Worm (Caenorhabditis elegans) whole organism, young adult: ENCODE measurements around the gene skr-9.

Source experiments
- B0336.3 ChIP-seq: fragments of 200-800 bp; sonication (Bioruptor generic); IDR thresholded peaks from 2 replicates; pipeline ENCODE4 v1.3.6; 2022; ENCODE audit warnings: missing genetic modification characterization, missing compliant biosample characterization
- C06A6.2 ChIP-seq: fragments of 200-800 bp; sonication (Bioruptor generic); conservative IDR thresholded peaks from 2 replicates; pipeline ENCODE4 v1.3.6; 2022; ENCODE audit warnings: missing genetic modification characterization, missing compliant biosample characterization
- F39B2.1 ChIP-seq: fragments of 200-800 bp; sonication (Bioruptor generic); IDR thresholded peaks from 2 replicates; pipeline ENCODE4 v1.3.6; 2022; ENCODE audit warnings: missing genetic modification reagents, missing genetic modification characterization, missing compliant biosample characterization
- F49E8.2 ChIP-seq: sonication (generic microtip); optimal IDR thresholded peaks from 3 replicates; lab custom pipeline; 2017; ENCODE audit warnings: missing genetic modification characterization, mild to moderate bottlenecking, missing compliant biosample characterization, antibody characterized with exemption, moderate library complexity; ENCODE audit not compliant: insufficient read depth
- F52B5.7 ChIP-seq: sonication (generic microtip); optimal IDR thresholded peaks from 2 replicates; lab custom pipeline; 2016; ENCODE audit warnings: mild to moderate bottlenecking, missing genetic modification characterization, missing compliant biosample characterization
- K12H6.12 ChIP-seq: fragments of 200-800 bp; sonication (Bioruptor generic); optimal IDR thresholded peaks from 2 replicates; lab custom pipeline; 2018; ENCODE audit warnings: mild to moderate bottlenecking, missing genetic modification characterization, missing compliant biosample characterization
- T26A5.8 ChIP-seq: sonication (generic microtip); optimal IDR thresholded peaks from 2 replicates; lab custom pipeline; 2016; ENCODE audit warnings: missing genetic modification characterization, missing compliant biosample characterization
- Y53G8AR.9 ChIP-seq: fragments of 200-800 bp; sonication (Bioruptor generic); conservative IDR thresholded peaks from 2 replicates; pipeline ENCODE4 v1.3.6; 2022; ENCODE audit warnings: missing genetic modification reagents, missing genetic modification characterization, missing compliant biosample characterization
- attf-3 ChIP-seq: fragments of 200-800 bp; sonication (Bioruptor generic); conservative IDR thresholded peaks from 2 replicates; pipeline ENCODE4 v1.3.6; 2022; ENCODE audit warnings: missing genetic modification reagents, missing genetic modification characterization, missing compliant biosample characterization
- bed-1 ChIP-seq: fragments of 200-800 bp; sonication (Bioruptor generic); IDR thresholded peaks from 2 replicates; pipeline ENCODE4 v1.3.6; 2022; ENCODE audit warnings: missing genetic modification reagents, missing genetic modification characterization, missing compliant biosample characterization
- cebp-2 ChIP-seq: fragments of 200-800 bp; sonication (Bioruptor generic); IDR thresholded peaks from 2 replicates; pipeline ENCODE4 v1.3.6; 2022; ENCODE audit warnings: missing genetic modification characterization, missing compliant biosample characterization
- ceh-27 ChIP-seq: fragments of 200-800 bp; sonication (Bioruptor generic); optimal IDR thresholded peaks from 2 replicates; lab custom pipeline; 2018; ENCODE audit warnings: mild to moderate bottlenecking, missing genetic modification characterization, moderate library complexity, missing compliant biosample characterization
- chd-7 ChIP-seq: sonication (generic microtip); optimal IDR thresholded peaks from 2 replicates; lab custom pipeline; 2016; ENCODE audit warnings: mild to moderate bottlenecking, missing genetic modification characterization, moderate library complexity, missing compliant biosample characterization
- dpff-1 ChIP-seq: sonication (generic microtip); optimal IDR thresholded peaks from 2 replicates; lab custom pipeline; 2017; ENCODE audit warnings: mild to moderate bottlenecking, missing genetic modification characterization, missing compliant biosample characterization
- egl-18 ChIP-seq: fragments of 200-800 bp; sonication (Bioruptor generic); IDR thresholded peaks from 2 replicates; pipeline ENCODE4 v1.3.6; 2022; ENCODE audit warnings: missing genetic modification reagents, missing genetic modification characterization, missing compliant biosample characterization
- gei-17 ChIP-seq: fragments of 200-800 bp; sonication (Bioruptor generic); optimal IDR thresholded peaks from 2 replicates; lab custom pipeline; 2018; ENCODE audit warnings: mild to moderate bottlenecking, missing genetic modification characterization, missing compliant biosample characterization
- hsf-1 ChIP-seq: fragments of 200-800 bp; sonication (Bioruptor generic); IDR thresholded peaks from 2 replicates; pipeline ENCODE4 v1.3.6; 2022; ENCODE audit warnings: missing genetic modification reagents, missing genetic modification characterization, missing compliant biosample characterization
- let-526 ChIP-seq: fragments of 200-800 bp; sonication (Bioruptor generic); IDR thresholded peaks from 2 replicates; pipeline ENCODE4 v1.3.6; 2022; ENCODE audit warnings: missing genetic modification reagents, missing genetic modification characterization, missing compliant biosample characterization
- lin-35 ChIP-seq, 3 experiments: fragments of 150-350 bp in 2 of 3; sonication (generic microtip) in 1 of 3; optimal IDR thresholded peaks; 2 replicates each; lab custom pipeline; 2014 to 2018; ENCODE audit warnings: missing biosample characterization in 3 of 3, missing genetic modification characterization in 3 of 3, missing genetic modification reagents in 3 of 3
- lir-1 ChIP-seq: fragments of 200-800 bp; sonication (Bioruptor generic); conservative IDR thresholded peaks from 2 replicates; pipeline ENCODE4 v1.3.6; 2022; ENCODE audit warnings: missing genetic modification reagents, missing genetic modification characterization, missing compliant biosample characterization
- lsl-1 ChIP-seq: fragments of 200-800 bp; sonication (Bioruptor generic); optimal IDR thresholded peaks from 2 replicates; lab custom pipeline; 2018; ENCODE audit warnings: mild to moderate bottlenecking, missing genetic modification characterization, moderate library complexity, missing compliant biosample characterization
- madf-6 ChIP-seq: fragments of 200-800 bp; sonication (Bioruptor generic); IDR thresholded peaks from 2 replicates; pipeline ENCODE4 v1.3.6; 2022; ENCODE audit warnings: missing genetic modification reagents, missing genetic modification characterization, missing compliant biosample characterization
- nfya-2 ChIP-seq: fragments of 200-800 bp; sonication (Bioruptor generic); IDR thresholded peaks from 2 replicates; pipeline ENCODE4 v1.3.6; 2022; ENCODE audit warnings: missing genetic modification reagents, missing genetic modification characterization, missing compliant biosample characterization
- nhr-27 ChIP-seq: fragments of 200-800 bp; sonication (Bioruptor generic); optimal IDR thresholded peaks from 2 replicates; lab custom pipeline; 2018; ENCODE audit warnings: mild to moderate bottlenecking, missing genetic modification characterization, moderate library complexity, missing compliant biosample characterization
- nhr-90 ChIP-seq: sonication (generic microtip); optimal IDR thresholded peaks from 2 replicates; lab custom pipeline; 2016; ENCODE audit warnings: missing genotype, mild to moderate bottlenecking, missing genetic modification characterization, missing compliant biosample characterization
- rcor-1 ChIP-seq: fragments of 200-800 bp; sonication (Bioruptor generic); IDR thresholded peaks from 2 replicates; pipeline ENCODE4 v1.3.6; 2022; ENCODE audit warnings: missing genetic modification reagents, missing genetic modification characterization, missing compliant biosample characterization
- rpc-1 ChIP-seq, 2 experiments: fragments of 150-350 bp in 1 of 2; sonication (generic microtip) in 1 of 2; optimal IDR thresholded peaks; 2 replicates each; lab custom pipeline; 2014 to 2018; ENCODE audit warnings: missing biosample characterization in 1 of 2, missing genetic modification characterization in 1 of 2, missing genetic modification reagents in 1 of 2, missing genotype in 1 of 2
- sdz-38 ChIP-seq: sonication (generic microtip); optimal IDR thresholded peaks from 2 replicates; lab custom pipeline; 2016; ENCODE audit warnings: missing genotype, missing genetic modification characterization, missing compliant biosample characterization
- snpc-1.1 ChIP-seq: sonication (generic microtip); optimal IDR thresholded peaks from 2 replicates; lab custom pipeline; 2017; ENCODE audit warnings: missing genetic modification characterization, mild to moderate bottlenecking, missing compliant biosample characterization, antibody characterized with exemption, moderate library complexity, missing genotype, missing genetic modification reagents; ENCODE audit not compliant: insufficient read depth
- tlf-1 ChIP-seq: fragments of 200-800 bp; sonication (Bioruptor generic); optimal IDR thresholded peaks from 2 replicates; lab custom pipeline; 2018; ENCODE audit warnings: mild to moderate bottlenecking, missing genetic modification characterization, missing compliant biosample characterization
- xnd-1 ChIP-seq: sonication (generic microtip); optimal IDR thresholded peaks from 2 replicates; lab custom pipeline; 2016; ENCODE audit warnings: missing genotype, missing genetic modification reagents, missing genetic modification characterization, missing compliant biosample characterization
- zim-3 ChIP-seq: sonication (generic microtip); optimal IDR thresholded peaks from 2 replicates; lab custom pipeline; 2017; ENCODE audit warnings: mild to moderate bottlenecking, missing genetic modification characterization, moderate library complexity, missing compliant biosample characterization
- ztf-22 ChIP-seq: fragments of 200-800 bp; sonication (Bioruptor generic); optimal IDR thresholded peaks from 2 replicates; lab custom pipeline; 2018; ENCODE audit warnings: mild to moderate bottlenecking, missing genetic modification characterization, moderate library complexity, missing compliant biosample characterization

The skr-9 gene

DNA sequence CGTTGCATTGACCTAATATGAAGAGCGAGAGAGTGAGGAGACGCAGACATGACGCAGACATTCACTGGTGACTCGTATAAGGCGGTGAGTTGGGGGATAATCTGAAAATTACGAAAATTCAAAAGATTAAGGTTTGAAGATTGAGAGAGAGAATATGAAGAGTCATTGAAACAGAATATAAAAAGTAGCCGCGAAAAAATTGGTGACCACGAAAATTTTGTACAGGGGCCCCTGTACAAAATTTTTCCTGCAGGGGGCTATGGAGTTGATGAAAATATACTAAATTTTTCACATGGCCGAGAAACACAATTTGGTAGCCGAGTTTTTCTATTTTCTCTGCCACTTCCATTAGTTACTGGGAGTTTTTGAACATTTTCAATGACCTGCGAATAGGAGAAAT is 43.4 kb downstream of the skr-9 start, which contains the start of gene cnnm-1:
TSS of gene cnnm-1 (minus strand) at position 101 of the 400 bp plus-strand sequence.
- no peak for TF ChIP-seq attf-3 (GFP tag; lab: Robert Waterston, UW)
- TF ChIP-seq F52B5.7 (tag; lab: Kevin White, UChicago), result no peak
- TF ChIP-seq madf-6 (GFP tag; lab: Robert Waterston, UW), result no peak
- TF ChIP-seq zim-3, result no peak
- no peak for TF ChIP-seq tlf-1 (GFP tag; lab: Kevin White, UChicago)
- TF ChIP-seq K12H6.12, result no peak
- TF ChIP-seq T26A5.8 (tag; lab: Kevin White, UChicago), result no peak
- TF ChIP-seq, all 124 proteins: peak for 0

DNA sequence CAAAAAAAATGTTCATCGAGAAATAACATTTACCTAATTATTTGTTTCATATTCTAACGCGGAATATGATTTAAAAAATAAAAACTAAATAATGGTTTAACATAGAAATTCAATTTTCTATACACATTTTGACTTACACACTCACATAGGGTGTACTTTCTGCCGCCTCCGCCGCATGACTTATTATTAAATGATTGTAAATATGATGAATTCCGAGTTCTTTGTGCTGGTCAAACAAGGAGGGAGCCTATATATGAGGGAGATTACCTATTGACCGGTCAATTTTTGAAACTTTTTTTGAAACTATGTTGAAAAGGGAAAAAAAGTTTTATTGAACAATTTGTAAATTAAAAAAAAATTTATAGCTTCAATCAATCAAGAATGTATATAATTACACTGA is 44.5 kb downstream of the skr-9 start:
- TF ChIP-seq rcor-1 (GFP tag; lab: Robert Waterston, UW) (no peak), snpc-1.1 (tag; lab: Kevin White, UChicago) (no peak), lsl-1 (GFP tag; lab: Kevin White, UChicago) (no peak), egl-18 (GFP tag; lab: Robert Waterston, UW) (no peak), ztf-22 (GFP tag; lab: Kevin White, UChicago) (no peak), F39B2.1 (GFP tag; lab: Robert Waterston, UW) (no peak), dpff-1 (no peak), tlf-1 (GFP tag; lab: Kevin White, UChicago) (no peak), lir-1 (no peak), F49E8.2 (tag; lab: Kevin White, UChicago) (no peak), ceh-27 (GFP tag; lab: Kevin White, UChicago) (no peak), Y53G8AR.9 (no peak), rpc-1 (optimal IDR thresholded peaks at IDR 0.05; lab: Kevin White, UChicago) (no peak), rpc-1 (tag; optimal IDR thresholded peaks at IDR 0.05; lab: Kevin White, UChicago) (no peak), bed-1 (GFP tag; lab: Robert Waterston, UW) (no peak), lin-35 (GFP tag; optimal IDR thresholded peaks at IDR 0.05; lab: Kevin White, UChicago) (no peak), nhr-90 (tag; lab: Kevin White, UChicago) (no peak)

DNA sequence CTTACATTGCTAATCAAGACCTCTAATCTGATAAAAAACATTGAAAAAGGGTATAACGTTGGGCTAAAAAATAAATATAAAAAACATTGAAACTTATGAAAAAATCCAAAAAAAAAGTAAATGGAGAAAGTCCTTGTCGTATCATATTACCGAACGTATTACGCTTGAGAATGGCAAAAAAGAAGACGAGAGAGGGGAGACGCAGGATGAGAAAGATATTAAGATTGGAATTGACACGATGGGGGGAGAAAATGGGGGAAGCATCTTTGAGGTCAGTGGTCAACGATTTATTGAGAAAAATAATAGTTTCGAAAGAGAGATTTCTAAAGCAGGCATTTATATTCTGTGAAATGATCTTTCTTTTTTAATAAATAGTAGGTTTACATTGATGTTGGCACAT is 45.9 kb downstream of the skr-9 start:
- TF ChIP-seq hsf-1 (no peak), sdz-38 (tag; lab: Kevin White, UChicago) (no peak), gei-17 (GFP tag; lab: Kevin White, UChicago) (no peak), chd-7 (tag; lab: Kevin White, UChicago) (no peak), cebp-2 (GFP tag; lab: Robert Waterston, UW) (no peak)

DNA sequence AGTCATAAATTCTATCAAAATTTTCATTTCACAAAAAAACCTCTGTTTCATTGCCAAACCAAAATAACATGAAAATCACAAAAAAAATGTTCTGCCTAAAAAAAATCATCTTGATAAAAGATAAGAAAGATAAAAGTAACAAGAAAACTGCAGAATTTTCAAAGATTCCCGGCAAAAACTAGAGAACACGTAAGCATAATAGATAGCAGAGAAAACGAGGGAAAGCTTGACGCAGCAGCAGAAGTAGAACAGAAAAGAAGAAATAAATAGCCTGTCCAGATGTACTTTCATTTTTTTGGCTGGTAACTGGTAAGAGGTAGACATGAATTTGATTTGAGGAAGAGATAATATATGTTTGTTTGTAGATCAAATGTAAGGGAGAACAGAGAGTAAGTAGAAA is 47.4 kb downstream of the skr-9 start:
- no peak for TF ChIP-seq bed-1 (GFP tag; lab: Robert Waterston, UW)
- TF ChIP-seq nhr-27 (tag; lab: Kevin White, UChicago), result no peak
- TF ChIP-seq xnd-1 (tag; lab: Kevin White, UChicago), result no peak
- no peak for TF ChIP-seq C06A6.2 (GFP tag; lab: Robert Waterston, UW)
- TF ChIP-seq B0336.3 (GFP tag; lab: Robert Waterston, UW), result no peak
- TF ChIP-seq let-526, result no peak
- TF ChIP-seq nfya-2 (GFP tag; lab: Robert Waterston, UW), result no peak
